Fruit fly (Drosophila melanogaster): ENCODE results near the gene geko.

DNA sequence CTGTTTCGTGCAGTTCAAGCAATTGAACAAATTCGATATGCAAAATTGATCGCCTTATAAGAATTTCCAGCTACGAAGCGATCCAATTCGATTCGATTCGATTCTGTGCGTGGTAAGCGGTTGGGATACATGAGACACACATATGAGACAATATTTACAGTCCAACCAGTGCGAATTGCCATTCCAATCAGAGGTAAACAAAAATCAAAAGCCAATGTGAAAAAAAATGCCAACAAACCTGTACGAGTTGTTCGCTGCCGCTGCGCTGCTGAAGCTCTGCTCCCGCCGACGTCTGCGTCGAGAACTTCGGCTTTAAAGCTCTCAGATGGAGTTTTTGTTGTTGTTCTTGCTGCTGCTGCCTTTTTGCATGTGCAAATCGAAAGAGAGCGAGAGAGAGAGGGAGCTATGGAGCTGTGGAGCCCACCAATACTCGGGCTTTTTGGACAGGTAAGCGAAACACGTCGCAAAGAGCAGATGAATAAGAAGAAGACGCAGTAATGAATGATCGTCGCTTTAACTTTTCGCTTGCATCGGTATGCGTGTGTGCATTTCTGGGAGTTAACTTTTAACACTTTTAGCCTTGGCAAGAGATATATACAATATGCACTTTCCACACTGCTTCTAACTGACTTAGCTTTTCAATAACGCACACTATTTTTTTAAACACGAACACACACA is 33.7 kb upstream of the geko start:
- peak; percentile 23 for TF ChIP-seq N (GFP tag; optimal IDR thresholded peaks at IDR 0.05)
- TF ChIP-seq br (GFP tag; optimal IDR thresholded peaks at IDR 0.05) = no peak
